Fruit fly (Drosophila melanogaster): ENCODE measurements around the gene IKKepsilon.

Gene IKKepsilon

dm6 chr2L:20675875-20676274 lies at the start of gene IKKepsilon, which contains the start of gene CG31678:
Gene IKKepsilon, plus strand, starts transcription at chr2L:20676045.
Gene CG31678, minus strand, starts transcription at chr2L:20675941.
- TF ChIP-seq noc (tag; optimal IDR thresholded peaks at IDR 0.05), result no peak

dm6 chr2L:20634215-20634614 lies 41.6 kb upstream of the IKKepsilon start, which contains the start of gene CG17472:
Gene CG17472, plus strand, starts transcription at chr2L:20634515.
- no peak for TF ChIP-seq noc (tag; optimal IDR thresholded peaks at IDR 0.05)

dm6 chr2L:20638413-20638812 lies 37.4 kb upstream of the IKKepsilon start:
- TF ChIP-seq noc (tag; optimal IDR thresholded peaks at IDR 0.05), result no peak

- TF ChIP-seq noc (tag; optimal IDR thresholded peaks at IDR 0.05), result no peak
Observed at dm6 chr2L:20639821-20640220, 36.0 kb upstream of the IKKepsilon start, which contains the start of gene CG31680. Gene CG31680, plus strand, starts transcription at chr2L:20640121.

dm6 chr2L:20640617-20641016 lies 35.2 kb upstream of the IKKepsilon start, which contains the start of gene Sfp38D:
Gene Sfp38D, plus strand, starts transcription at chr2L:20640917.
- no peak for TF ChIP-seq noc (tag; optimal IDR thresholded peaks at IDR 0.05)

dm6 chr2L:20643144-20643543 lies 32.7 kb upstream of the IKKepsilon start, which contains the start of gene CG17470:
Gene CG17470, minus strand, starts transcription at chr2L:20643244.
- TF ChIP-seq noc (tag; optimal IDR thresholded peaks at IDR 0.05), result no peak

dm6 chr2L:20645394-20645869 lies 30.4 kb upstream of the IKKepsilon start, which contains the start of the genes phr6-4 and CG2608:
Gene phr6-4, minus strand, starts transcription at chr2L:20645791.
Gene CG2608, plus strand, starts transcription at chr2L:20645822.
- peak; percentile 94 for TF ChIP-seq noc (tag; optimal IDR thresholded peaks at IDR 0.05)

- TF ChIP-seq noc (tag; optimal IDR thresholded peaks at IDR 0.05), result no peak
Observed at dm6 chr2L:20647240-20647908, 28.5 kb upstream of the IKKepsilon start.

- TF ChIP-seq noc (tag; optimal IDR thresholded peaks at IDR 0.05), result no peak
Observed at dm6 chr2L:20648612-20649011, 27.2 kb upstream of the IKKepsilon start, which contains the start of gene CG18810. Gene CG18810, plus strand, starts transcription at chr2L:20648912.

dm6 chr2L:20649891-20650290 lies 26.0 kb upstream of the IKKepsilon start, which contains the start of gene CG2611:
Gene CG2611, plus strand, starts transcription at chr2L:20650189.
- TF ChIP-seq noc (tag; optimal IDR thresholded peaks at IDR 0.05), result no peak

- TF ChIP-seq noc (tag; optimal IDR thresholded peaks at IDR 0.05), result no peak
Observed at dm6 chr2L:20656110-20656509, 19.7 kb upstream of the IKKepsilon start, which contains the start of the genes brun and CG2614. Gene brun, minus strand, starts transcription at chr2L:20656178. Gene CG2614, plus strand, starts transcription at chr2L:20656426.

dm6 chr2L:20661071-20661470 lies 14.8 kb upstream of the IKKepsilon start:
- TF ChIP-seq noc (tag; optimal IDR thresholded peaks at IDR 0.05), result no peak

dm6 chr2L:20664428-20664827 lies 11.4 kb upstream of the IKKepsilon start:
- no peak for TF ChIP-seq noc (tag; optimal IDR thresholded peaks at IDR 0.05)

dm6 chr2L:20671212-20671611 lies 4.6 kb upstream of the IKKepsilon start:
- no peak for TF ChIP-seq noc (tag; optimal IDR thresholded peaks at IDR 0.05)

dm6 chr2L:20673737-20674461 lies 1.9 kb upstream of the IKKepsilon start:
- peak; percentile 12 for TF ChIP-seq noc (tag; optimal IDR thresholded peaks at IDR 0.05)

- no peak for TF ChIP-seq noc (tag; optimal IDR thresholded peaks at IDR 0.05)
Observed at dm6 chr2L:20674718-20675117, 1.1 kb upstream of the IKKepsilon start.

Data from whole organism, larva.